Worm (Caenorhabditis elegans): Measurements from ENCODE around the gene F35E8.10.

Gene F35E8.10

ce11 chrV:15872273-15872672 is 47.9 kb downstream of the F35E8.10 start, which contains the start of gene str-56:
Gene str-56, plus strand, starts transcription at chrV:15872573.
- TF ChIP-seq ama-1 (optimal IDR thresholded peaks at IDR 0.05) (no peak), F13H6.1 (tag; optimal IDR thresholded peaks at IDR 0.05) (no peak), lsy-2 (tag; optimal IDR thresholded peaks at IDR 0.05) (no peak), alr-1 (tag; optimal IDR thresholded peaks at IDR 0.05) (no peak)

DNA sequence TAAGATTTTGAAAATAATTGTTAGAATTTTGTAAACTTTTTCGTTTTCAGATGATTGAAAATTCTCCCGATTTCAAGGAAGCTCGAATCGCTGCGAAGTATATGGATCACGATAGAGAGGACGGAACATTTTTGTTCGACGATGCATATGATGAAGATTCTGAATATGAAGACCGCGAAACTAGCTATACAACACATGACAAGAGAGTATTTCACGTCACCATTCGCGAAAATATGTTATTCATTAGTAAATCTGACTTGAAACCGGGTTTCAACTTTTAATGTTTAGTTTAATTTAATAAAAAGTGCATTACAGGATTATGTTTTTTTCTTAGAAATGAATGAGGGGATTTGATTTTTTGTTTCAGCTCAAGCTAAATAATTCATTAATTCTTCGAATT is 49.8 kb downstream of the F35E8.10 start, which contains the start of gene str-57:
str-57 (plus strand) TSS at position 301 of the 400 bp plus-strand sequence.
- no peak for TF ChIP-seq unc-55 (GFP tag; optimal IDR thresholded peaks at IDR 0.05)
- no peak for TF ChIP-seq ceh-16 (tag; optimal IDR thresholded peaks at IDR 0.05)
- no peak for TF ChIP-seq snpc-4 (tag; optimal IDR thresholded peaks at IDR 0.05)
- TF ChIP-seq ZK546.5 (tag; optimal IDR thresholded peaks at IDR 0.05), result no peak
- TF ChIP-seq egl-27 (tag; optimal IDR thresholded peaks at IDR 0.05), result no peak
- TF ChIP-seq F13H6.1 (tag; optimal IDR thresholded peaks at IDR 0.05), result no peak
- no peak for TF ChIP-seq alr-1 (tag; optimal IDR thresholded peaks at IDR 0.05)
- no peak for TF ChIP-seq lin-39 (tag; optimal IDR thresholded peaks at IDR 0.05)
- TF ChIP-seq dmd-4 (tag; optimal IDR thresholded peaks at IDR 0.05), result no peak
- TF ChIP-seq nhr-21 (tag; optimal IDR thresholded peaks at IDR 0.05), result no peak
- TF ChIP-seq elt-3 (tag; optimal IDR thresholded peaks at IDR 0.05), result no peak
- TF ChIP-seq nhr-129 (tag; optimal IDR thresholded peaks at IDR 0.05), result no peak
- TF ChIP-seq nhr-12 (tag; optimal IDR thresholded peaks at IDR 0.05), result no peak
- TF ChIP-seq nhr-237 (tag; optimal IDR thresholded peaks at IDR 0.05), result no peak
- no peak for TF ChIP-seq nhr-6 (tag; optimal IDR thresholded peaks at IDR 0.05)
- no peak for TF ChIP-seq ztf-11 (tag; optimal IDR thresholded peaks at IDR 0.05)
- no peak for TF ChIP-seq sem-4 (tag; optimal IDR thresholded peaks at IDR 0.05)
- TF ChIP-seq mdl-1 (tag; optimal IDR thresholded peaks at IDR 0.05), result no peak
- no peak for TF ChIP-seq zag-1 (tag; optimal IDR thresholded peaks at IDR 0.05)
